Fruit fly (Drosophila melanogaster) Kc167 (cell line): ENCODE data around the gene CG16863.

ENCODE experiments used
- Myc ChIP-seq: fragments of >200 bp; optimal IDR thresholded peaks from 2 replicates; lab custom pipeline; 2017; ENCODE audit warnings: missing external identifiers
- Sin3A ChIP-seq: fragments of >200 bp; optimal IDR thresholded peaks from 2 replicates; lab custom pipeline; 2018; ENCODE audit warnings: missing external identifiers
- h ChIP-seq: fragments of >200 bp; optimal IDR thresholded peaks from 3 replicates; lab custom pipeline; 2018; ENCODE audit warnings: missing external identifiers
- insv ChIP-seq: fragments of >200 bp; optimal IDR thresholded peaks from 3 replicates; lab custom pipeline; 2018; ENCODE audit warnings: missing external identifiers
- psq ChIP-seq: fragments of >200 bp; optimal IDR thresholded peaks from 2 replicates; lab custom pipeline; 2017; ENCODE audit warnings: missing external identifiers
- ttk ChIP-seq: sonication (Bioruptor generic); optimal IDR thresholded peaks from 2 replicates; lab custom pipeline; 2017; ENCODE audit warnings: missing external identifiers

CG16863 gene

dm6 chr2L:13813604-13814178 is 22.9 kb downstream of the CG16863 start, which contains the start of gene Sos:
TSS of gene Sos (plus strand) at chr2L:13813816.
- no peak for TF ChIP-seq Sin3A (lab: Kevin White, UChicago)
- TF ChIP-seq insv (lab: Kevin White, UChicago), result no peak
- no peak for TF ChIP-seq h (lab: Kevin White, UChicago)
- no peak for TF ChIP-seq ttk (lab: Kevin White, UChicago)
- TF ChIP-seq Myc (lab: Kevin White, UChicago), result no peak
- no peak for TF ChIP-seq psq (lab: Kevin White, UChicago)

dm6 chr2L:13820176-13820575 is 29.4 kb downstream of the CG16863 start:
- TF ChIP-seq ttk (lab: Kevin White, UChicago), result no peak
- TF ChIP-seq h (lab: Kevin White, UChicago), result no peak
- no peak for TF ChIP-seq insv (lab: Kevin White, UChicago)
- no peak for TF ChIP-seq psq (lab: Kevin White, UChicago)
- TF ChIP-seq Sin3A (lab: Kevin White, UChicago), result no peak
- TF ChIP-seq Myc (lab: Kevin White, UChicago), result no peak

dm6 chr2L:13820948-13821347 is 30.2 kb downstream of the CG16863 start, which contains the start of gene b:
TSS of gene b (plus strand) at chr2L:13821248.
- TF ChIP-seq insv (lab: Kevin White, UChicago) (no peak), h (lab: Kevin White, UChicago) (no peak), Myc (lab: Kevin White, UChicago) (no peak), Sin3A (lab: Kevin White, UChicago) (no peak), psq (lab: Kevin White, UChicago) (no peak), ttk (lab: Kevin White, UChicago) (no peak)

dm6 chr2L:13827557-13827956 is 36.8 kb downstream of the CG16863 start, which contains the start of gene PolG1:
TSS of gene PolG1 (minus strand) at chr2L:13827772.
- TF ChIP-seq Sin3A (lab: Kevin White, UChicago), result no peak
- TF ChIP-seq Myc (lab: Kevin White, UChicago), result no peak
- no peak for TF ChIP-seq psq (lab: Kevin White, UChicago)
- no peak for TF ChIP-seq ttk (lab: Kevin White, UChicago)
- no peak for TF ChIP-seq insv (lab: Kevin White, UChicago)
- no peak for TF ChIP-seq h (lab: Kevin White, UChicago)

dm6 chr2L:13829540-13829939 is 38.8 kb downstream of the CG16863 start, which contains the start of the genes Arpc1 and Orc5:
TSS of gene Arpc1 (minus strand) at chr2L:13829741.
TSS of gene Orc5 (plus strand) at chr2L:13829837.
- TF ChIP-seq psq (lab: Kevin White, UChicago) (no peak), insv (lab: Kevin White, UChicago) (no peak), h (lab: Kevin White, UChicago) (no peak), Myc (lab: Kevin White, UChicago) (no peak), ttk (lab: Kevin White, UChicago) (no peak), Sin3A (lab: Kevin White, UChicago) (no peak)

dm6 chr2L:13833058-13833457 is 42.3 kb downstream of the CG16863 start, which contains the start of the genes GatC, PolG2 and Polr2C:
TSS of gene GatC (minus strand) at chr2L:13833105.
TSS of gene PolG2 (minus strand) at chr2L:13833105.
TSS of gene Polr2C (plus strand) at chr2L:13833337.
- TF ChIP-seq ttk (lab: Kevin White, UChicago), result no peak
- no peak for TF ChIP-seq h (lab: Kevin White, UChicago)
- TF ChIP-seq psq (lab: Kevin White, UChicago), result no peak
- TF ChIP-seq Myc (lab: Kevin White, UChicago), result no peak
- no peak for TF ChIP-seq insv (lab: Kevin White, UChicago)
- TF ChIP-seq Sin3A (lab: Kevin White, UChicago), result no peak

- TF ChIP-seq psq (lab: Kevin White, UChicago), result no peak
- peak; percentile 60 for TF ChIP-seq Sin3A (lab: Kevin White, UChicago)
Measured at dm6 chr2L:13835002-13835910, 44.5 kb downstream of the CG16863 start, which contains the start of the genes mRpS23 and CenG1A. TSS of gene mRpS23 (minus strand) at chr2L:13835072. TSS of gene CenG1A (plus strand) at chr2L:13835564.

- no peak for TF ChIP-seq ttk (lab: Kevin White, UChicago)
- no peak for TF ChIP-seq Sin3A (lab: Kevin White, UChicago)
- no peak for TF ChIP-seq insv (lab: Kevin White, UChicago)
- TF ChIP-seq psq (lab: Kevin White, UChicago), result no peak
- TF ChIP-seq Myc (lab: Kevin White, UChicago), result no peak
Measured at dm6 chr2L:13835959-13836358, 45.2 kb downstream of the CG16863 start.

dm6 chr2L:13837579-13837978 is 46.8 kb downstream of the CG16863 start:
- TF ChIP-seq ttk (lab: Kevin White, UChicago), result no peak
- TF ChIP-seq h (lab: Kevin White, UChicago), result no peak

- TF ChIP-seq insv (lab: Kevin White, UChicago) (no peak), h (lab: Kevin White, UChicago) (no peak)
Measured at dm6 chr2L:13838647-13839390, 48.1 kb downstream of the CG16863 start.

dm6 chr2L:13839744-13840151 is 49.0 kb downstream of the CG16863 start:
- TF ChIP-seq ttk (lab: Kevin White, UChicago) (no peak), Myc (lab: Kevin White, UChicago) (no peak), h (lab: Kevin White, UChicago) (no peak), Sin3A (lab: Kevin White, UChicago) (no peak), psq (lab: Kevin White, UChicago) (no peak), insv (lab: Kevin White, UChicago) (no peak)
